Comparison of ENCODE assay signal across 2 fruit fly cellular contexts in the genomic region with DNA sequence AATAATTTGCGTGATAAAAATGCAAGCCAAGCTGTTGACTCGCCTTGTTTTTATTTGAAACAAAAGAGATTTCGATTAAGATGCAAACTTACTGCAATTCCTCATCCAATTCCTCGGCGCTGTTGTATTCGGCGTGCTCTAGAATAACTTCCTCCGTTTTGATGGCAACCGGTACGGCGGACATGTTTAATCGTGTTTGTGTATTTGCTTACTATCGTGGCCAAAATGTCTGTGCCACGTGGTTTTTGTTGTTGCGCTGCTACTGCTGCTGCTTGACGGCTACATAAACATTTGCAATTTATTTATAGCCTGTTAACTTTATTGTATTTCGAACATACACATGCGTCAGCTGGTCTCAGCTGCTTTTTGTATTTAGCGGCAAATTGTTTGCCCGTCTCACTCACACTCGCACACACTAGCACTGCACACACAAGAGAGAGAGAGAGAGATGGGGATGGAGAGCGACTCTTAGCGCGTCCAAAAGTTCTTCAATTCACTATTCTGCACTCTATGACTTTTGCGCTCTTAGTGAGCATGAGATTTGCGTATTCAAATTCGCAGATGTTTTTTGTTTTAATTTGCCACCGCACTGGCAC.
TF ChIP-seq lines count a peak whose summit lies in the region.

No protein-coding gene starts in this region.

- TF ChIP-seq CTCF in whole organism, embryonic (GFP tag; optimal IDR thresholded peaks at IDR 0.05; lab: Kevin White, UChicago) = no peak

TF ChIP-seq in whole organism, embryonic, 481 proteins besides CTCF, POLR2A, EP300 and RAD21 (continues in another document):
- TF ChIP-seq Med (GFP tag; lab: Kevin White, UChicago) (peak; percentile 23), CG1832 (GFP tag; optimal IDR thresholded peaks at IDR 0.05; lab: Kevin White, UChicago) (peak; percentile 85), z (GFP tag; IDR thresholded peaks at IDR 0.05; lab: Robert Waterston, UW) (no peak), Atf-2 (GFP tag; optimal IDR thresholded peaks at IDR 0.05; lab: Kevin White, UChicago) (no peak), CG9437 (GFP tag; optimal IDR thresholded peaks at IDR 0.05; lab: Kevin White, UChicago) (no peak), p53 (GFP tag; optimal IDR thresholded peaks at IDR 0.05; lab: Kevin White, UChicago) (peak; percentile 99), CG8478 (optimal IDR thresholded peaks at IDR 0.05; lab: Kevin White, UChicago) (peak; percentile 43), crp (GFP tag; optimal IDR thresholded peaks at IDR 0.05; lab: Kevin White, UChicago) (peak; percentile 61 to 82), vnd (GFP tag; IDR thresholded peaks at IDR 0.05; lab: Robert Waterston, UW; ENCODE audit: partially characterized antibody) (no peak), CG8765 (GFP tag; IDR thresholded peaks at IDR 0.05; lab: Robert Waterston, UW) (no peak), cg (GFP tag; optimal IDR thresholded peaks at IDR 0.05; lab: Kevin White, UChicago) (peak; percentile 73), CG6272 (GFP tag; IDR thresholded peaks at IDR 0.05; lab: Robert Waterston, UW) (no peak), tll (GFP tag; optimal IDR thresholded peaks at IDR 0.05; lab: Kevin White, UChicago) (peak in 1 of 2 experiments; percentile 38), slou (GFP tag; optimal IDR thresholded peaks at IDR 0.05; lab: Kevin White, UChicago) (no peak), YL-1 (GFP tag; optimal IDR thresholded peaks at IDR 0.05; lab: Kevin White, UChicago) (peak; percentile 33), cas (GFP tag; IDR thresholded peaks at IDR 0.05; lab: Robert Waterston, UW) (no peak), sens (GFP tag; lab: Kevin White, UChicago) (no peak), Gsc (GFP tag; IDR thresholded peaks at IDR 0.05; lab: Robert Waterston, UW) (no peak), TFAM (GFP tag; optimal IDR thresholded peaks at IDR 0.05; lab: Kevin White, UChicago) (no peak), knrl (GFP tag; IDR thresholded peaks at IDR 0.05; lab: Robert Waterston, UW; ENCODE audit: partially characterized antibody) (no peak), wdn (GFP tag; IDR thresholded peaks at IDR 0.05; lab: Robert Waterston, UW) (no peak), kni (GFP tag; optimal IDR thresholded peaks at IDR 0.05; lab: Kevin White, UChicago) (peak; percentile 61), mirr (GFP tag; optimal IDR thresholded peaks at IDR 0.05; lab: Kevin White, UChicago) (no peak), fd64A (GFP tag; optimal IDR thresholded peaks at IDR 0.05; lab: Kevin White, UChicago) (peak; percentile 6), Xbp1 (GFP tag; optimal IDR thresholded peaks at IDR 0.05; lab: Kevin White, UChicago) (no peak), ERR (GFP tag; optimal IDR thresholded peaks at IDR 0.05; lab: Kevin White, UChicago) (no peak), Eip74EF (GFP tag; optimal IDR thresholded peaks at IDR 0.05; lab: Kevin White, UChicago) (no peak), CG8359 (GFP tag; optimal IDR thresholded peaks at IDR 0.05; lab: Kevin White, UChicago; ENCODE audit: borderline replicate concordance) (peak; percentile 32), CG3995 (GFP tag; optimal IDR thresholded peaks at IDR 0.05; lab: Kevin White, UChicago) (no peak), CG3065 (GFP tag; optimal IDR thresholded peaks at IDR 0.05; lab: Kevin White, UChicago) (no peak), ro (GFP tag; IDR thresholded peaks at IDR 0.05; lab: Robert Waterston, UW) (no peak), trh (GFP tag; optimal IDR thresholded peaks at IDR 0.05; lab: Kevin White, UChicago) (no peak), CG42726 (GFP tag; IDR thresholded peaks at IDR 0.05; lab: Robert Waterston, UW; ENCODE audit: partially characterized antibody) (no peak), CG31441 (GFP tag; IDR thresholded peaks at IDR 0.05; lab: Robert Waterston, UW) (no peak), stwl (tag; optimal IDR thresholded peaks at IDR 0.05; lab: Kevin White, UChicago) (no peak), CG13287 (GFP tag; IDR thresholded peaks at IDR 0.05; lab: Robert Waterston, UW; ENCODE audit: partially characterized antibody) (no peak), CG12769 (tag; optimal IDR thresholded peaks at IDR 0.05; lab: Kevin White, UChicago) (no peak), Mad (GFP tag; optimal IDR thresholded peaks at IDR 0.05; lab: Kevin White, UChicago) (no peak), CG10366 (GFP tag; IDR thresholded peaks at IDR 0.05; lab: Robert Waterston, UW) (no peak), CG13123 (GFP tag; optimal IDR thresholded peaks at IDR 0.05; lab: Kevin White, UChicago) (no peak), dimm (GFP tag; IDR thresholded peaks at IDR 0.05; lab: Robert Waterston, UW) (no peak), C15 (GFP tag; IDR thresholded peaks at IDR 0.05; lab: Robert Waterston, UW) (no peak), gro (GFP tag; optimal IDR thresholded peaks at IDR 0.05; lab: Kevin White, UChicago) (no peak), salm (tag; optimal IDR thresholded peaks at IDR 0.05; lab: Kevin White, UChicago) (no peak)

TF ChIP-seq in whole organism, prepupa, 60 proteins besides CTCF, POLR2A, EP300 and RAD21:
- TF ChIP-seq Hr4 (GFP tag; optimal IDR thresholded peaks at IDR 0.05; lab: Kevin White, UChicago) = no peak
- TF ChIP-seq salr (GFP tag; optimal IDR thresholded peaks at IDR 0.05; lab: Kevin White, UChicago) = no peak
- no peak for TF ChIP-seq fd59A (GFP tag; optimal IDR thresholded peaks at IDR 0.05; lab: Kevin White, UChicago)
- TF ChIP-seq CG15336 (GFP tag; IDR thresholded peaks at IDR 0.05; lab: Robert Waterston, UW) = no peak
- TF ChIP-seq Sox14 (GFP tag; optimal IDR thresholded peaks at IDR 0.05; lab: Kevin White, UChicago) = no peak
- no peak for TF ChIP-seq Eip78C (GFP tag; lab: Kevin White, UChicago)
- peak; percentile 24 for TF ChIP-seq CG6276 (GFP tag; optimal IDR thresholded peaks at IDR 0.05; lab: Kevin White, UChicago)
- TF ChIP-seq CG7368 (GFP tag; optimal IDR thresholded peaks at IDR 0.05; lab: Kevin White, UChicago) = no peak
- no peak for TF ChIP-seq CG11294 (GFP tag; IDR thresholded peaks at IDR 0.05; lab: Robert Waterston, UW)
- TF ChIP-seq CG34406 (GFP tag; optimal IDR thresholded peaks at IDR 0.05; lab: Kevin White, UChicago) = no peak
- no peak for TF ChIP-seq fd85E (GFP tag; optimal IDR thresholded peaks at IDR 0.05; lab: Kevin White, UChicago)
- peak; percentile 14 for TF ChIP-seq fkh (GFP tag; optimal IDR thresholded peaks at IDR 0.05; lab: Kevin White, UChicago)
- TF ChIP-seq CG6792 (GFP tag; optimal IDR thresholded peaks at IDR 0.05; lab: Kevin White, UChicago) = no peak
- no peak for TF ChIP-seq topi (GFP tag; optimal IDR thresholded peaks at IDR 0.05; lab: Kevin White, UChicago)
- no peak for TF ChIP-seq achi (GFP tag; optimal IDR thresholded peaks at IDR 0.05; lab: Kevin White, UChicago)
TF ChIP-seq in whole organism, prepupa: peak in this region for 2.
